Fruit fly (Drosophila melanogaster): ENCODE measurements around the gene FER.

dm6 chr3R:9419300-9419652 is 24.9 kb upstream of the FER start:
- TF ChIP-seq CG10565 (GFP tag; optimal IDR thresholded peaks at IDR 0.05) (no peak), zfh2 (GFP tag; optimal IDR thresholded peaks at IDR 0.05) (no peak), Nf-YC (tag; optimal IDR thresholded peaks at IDR 0.05) (no peak), peb (GFP tag; IDR thresholded peaks at IDR 0.05) (no peak), Max (GFP tag; optimal IDR thresholded peaks at IDR 0.05) (peak; percentile 59), psq (GFP tag; optimal IDR thresholded peaks at IDR 0.05) (peak; percentile 83)

Measured in whole organism, embryonic.